Worm (Caenorhabditis elegans) whole organism, L1 larva: Measurements from ENCODE around the gene spcs-2.

ENCODE experiments used
- C34B4.2 ChIP-seq: sonication (generic microtip); optimal IDR thresholded peaks from 2 replicates; lab custom pipeline; 2017; ENCODE audit warnings: mild to moderate bottlenecking, missing genetic modification characterization, missing compliant biosample characterization
- ceh-82 ChIP-seq, 3 experiments: fragments of 150-350 bp in 1 of 3; sonication (generic microtip) in 2 of 3; optimal IDR thresholded peaks; 2 replicates each; lab custom pipeline; 2014 to 2017; ENCODE audit warnings: missing biosample characterization in 3 of 3, missing genetic modification characterization in 3 of 3
- lin-39 ChIP-seq: fragments of 150-350 bp; optimal IDR thresholded peaks from 2 replicates; lab custom pipeline; 2014; ENCODE audit warnings: missing biosample characterization, missing genetic modification reagents, missing genetic modification characterization
- lsy-2 ChIP-seq, 2 experiments: fragments of 150-350 bp; optimal IDR thresholded peaks; 2 replicates each; lab custom pipeline; 2014; ENCODE audit warnings: missing biosample characterization in 2 of 2, missing genetic modification characterization in 2 of 2
- mep-1 ChIP-seq: fragments of 150-350 bp; optimal IDR thresholded peaks from 2 replicates; lab custom pipeline; 2014; ENCODE audit warnings: missing biosample characterization, missing genetic modification characterization
- nhr-237 ChIP-seq: fragments of 150-350 bp; optimal IDR thresholded peaks from 2 replicates; lab custom pipeline; 2014; ENCODE audit warnings: missing biosample characterization, missing genetic modification characterization
- nhr-28 ChIP-seq: fragments of 150-350 bp; optimal IDR thresholded peaks from 2 replicates; lab custom pipeline; 2014; ENCODE audit warnings: missing biosample characterization, missing genetic modification characterization
- pax-3 ChIP-seq: fragments of 200-800 bp; sonication (Bioruptor generic); optimal IDR thresholded peaks from 2 replicates; lab custom pipeline; 2018; ENCODE audit warnings: mild to moderate bottlenecking, missing genetic modification characterization, moderate library complexity, missing compliant biosample characterization
- snpc-4 ChIP-seq: fragments of 150-350 bp; optimal IDR thresholded peaks from 2 replicates; lab custom pipeline; 2014; ENCODE audit warnings: missing biosample characterization, missing genetic modification characterization
- tbx-2 ChIP-seq: sonication (generic microtip); optimal IDR thresholded peaks from 2 replicates; lab custom pipeline; 2016; ENCODE audit warnings: missing genetic modification characterization, missing compliant biosample characterization
- unc-62 ChIP-seq: fragments of 150-350 bp; optimal IDR thresholded peaks from 2 replicates; lab custom pipeline; 2014; ENCODE audit warnings: missing biosample characterization, missing genetic modification reagents, missing genetic modification characterization
- zag-1 ChIP-seq: fragments of 150-350 bp; optimal IDR thresholded peaks from 2 replicates; lab custom pipeline; 2014; ENCODE audit warnings: missing biosample characterization, missing genetic modification characterization

- TF ChIP-seq nhr-237 (tag; lab: Kevin White, UChicago) (no peak), pax-3 (no peak), ceh-82 (tag; optimal IDR thresholded peaks at IDR 0.05; lab: Kevin White, UChicago) (no peak), C34B4.2 (tag; lab: Kevin White, UChicago) (no peak), lsy-2 (tag; optimal IDR thresholded peaks at IDR 0.05; lab: Kevin White, UChicago) (no peak), snpc-4 (tag; lab: Kevin White, UChicago) (no peak), lin-39 (tag; lab: Kevin White, UChicago) (no peak), tbx-2 (no peak), mep-1 (tag; lab: Kevin White, UChicago) (no peak), unc-62 (GFP tag; lab: Kevin White, UChicago) (no peak), nhr-28 (tag; lab: Kevin White, UChicago) (no peak), zag-1 (tag; lab: Kevin White, UChicago) (no peak)
These were observed 10.3 kb downstream of the spcs-2 start for ce11 chrIII:12885153-12885552.
